Worm (Caenorhabditis elegans): ENCODE measurements around the gene T10C6.7.
"Not testable (repeated sequence)": the region's sequence is repeated elsewhere in the genome, so short reads cannot be mapped to it uniquely, and the experiment has no call there.

T10C6.7 gene

DNA sequence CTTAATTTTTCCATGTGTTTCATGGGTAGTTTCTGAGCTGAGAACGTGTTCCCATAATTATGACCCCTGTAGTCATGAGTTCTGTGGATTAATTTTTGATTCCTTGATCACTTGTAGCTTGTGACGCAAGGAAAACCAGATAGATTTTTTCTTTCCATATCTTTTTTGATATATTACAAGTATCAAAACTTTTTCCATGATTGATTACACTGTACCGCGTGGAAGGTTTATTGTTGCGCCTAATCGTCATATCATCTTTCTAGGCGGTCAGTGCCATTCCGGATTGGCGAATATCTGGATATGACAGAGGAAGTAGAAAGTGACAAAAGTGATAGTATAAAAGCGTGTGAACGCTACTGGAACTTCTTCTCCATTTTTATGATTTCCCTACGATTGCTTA lies 15.1 kb upstream of the T10C6.7 start, which contains the start of gene ZK285.2:
ZK285.2 (plus strand) TSS at position 301 of the 400 bp plus-strand sequence.
- no peak for TF ChIP-seq unc-62 (GFP tag; optimal IDR thresholded peaks at IDR 0.05)

DNA sequence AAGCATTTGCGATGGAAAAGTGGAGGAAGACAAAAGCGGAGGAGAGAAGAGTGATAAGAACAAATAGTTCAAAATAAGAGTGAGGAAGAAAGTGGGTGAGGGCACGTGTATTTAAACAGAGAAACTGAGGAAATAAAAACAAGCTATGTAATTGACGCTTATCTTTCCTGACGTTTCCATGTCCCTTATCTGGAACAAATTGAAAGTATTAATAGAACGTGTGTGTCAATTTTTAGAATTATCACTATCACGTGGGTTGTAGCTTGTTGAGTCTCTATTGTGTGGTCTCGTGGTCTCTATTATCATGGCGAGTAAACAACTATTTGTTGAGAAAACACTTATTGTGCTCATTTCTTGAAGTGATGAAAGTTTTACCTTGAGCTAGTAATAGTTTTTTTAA lies 14.3 kb upstream of the T10C6.7 start, which contains the start of gene T10C6.15:
T10C6.15 (minus strand) TSS at position 104 of the 400 bp plus-strand sequence.
- TF ChIP-seq unc-62 (GFP tag; optimal IDR thresholded peaks at IDR 0.05) = no peak

DNA sequence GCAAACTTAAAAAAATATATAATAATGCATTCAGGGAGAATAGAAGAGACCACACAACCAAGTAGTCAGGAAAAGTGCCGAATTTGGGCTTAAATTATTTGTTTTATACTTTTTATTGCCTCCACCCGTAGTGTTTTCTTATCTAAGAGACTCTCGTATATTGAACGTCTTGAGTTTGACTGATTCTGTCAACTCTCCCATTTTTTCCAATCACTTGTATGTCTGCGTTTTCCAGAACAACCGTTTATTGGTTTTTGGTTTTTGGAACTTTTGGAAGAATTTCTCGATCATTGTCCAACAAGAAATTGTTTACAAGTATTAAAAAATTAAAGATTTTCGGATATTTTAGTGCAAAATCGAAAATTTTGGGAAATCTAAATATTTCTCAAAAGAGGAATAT lies 12.2 kb upstream of the T10C6.7 start:
- TF ChIP-seq unc-62 (GFP tag; optimal IDR thresholded peaks at IDR 0.05) = no peak

DNA sequence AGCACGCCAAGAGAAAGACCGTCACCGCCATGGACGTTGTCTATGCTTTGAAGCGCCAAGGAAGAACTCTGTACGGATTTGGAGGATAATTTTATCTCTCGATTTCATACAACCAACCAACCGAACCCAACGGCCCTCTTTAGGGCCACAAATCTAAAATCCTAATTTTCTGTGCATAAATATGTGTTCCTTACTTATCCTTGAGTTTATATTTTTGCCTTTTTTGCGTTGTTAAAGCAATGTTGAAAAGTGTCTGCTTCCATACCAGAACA lies 11.2 kb upstream of the T10C6.7 start:
- TF ChIP-seq unc-62 (GFP tag; optimal IDR thresholded peaks at IDR 0.05) = no peak

DNA sequence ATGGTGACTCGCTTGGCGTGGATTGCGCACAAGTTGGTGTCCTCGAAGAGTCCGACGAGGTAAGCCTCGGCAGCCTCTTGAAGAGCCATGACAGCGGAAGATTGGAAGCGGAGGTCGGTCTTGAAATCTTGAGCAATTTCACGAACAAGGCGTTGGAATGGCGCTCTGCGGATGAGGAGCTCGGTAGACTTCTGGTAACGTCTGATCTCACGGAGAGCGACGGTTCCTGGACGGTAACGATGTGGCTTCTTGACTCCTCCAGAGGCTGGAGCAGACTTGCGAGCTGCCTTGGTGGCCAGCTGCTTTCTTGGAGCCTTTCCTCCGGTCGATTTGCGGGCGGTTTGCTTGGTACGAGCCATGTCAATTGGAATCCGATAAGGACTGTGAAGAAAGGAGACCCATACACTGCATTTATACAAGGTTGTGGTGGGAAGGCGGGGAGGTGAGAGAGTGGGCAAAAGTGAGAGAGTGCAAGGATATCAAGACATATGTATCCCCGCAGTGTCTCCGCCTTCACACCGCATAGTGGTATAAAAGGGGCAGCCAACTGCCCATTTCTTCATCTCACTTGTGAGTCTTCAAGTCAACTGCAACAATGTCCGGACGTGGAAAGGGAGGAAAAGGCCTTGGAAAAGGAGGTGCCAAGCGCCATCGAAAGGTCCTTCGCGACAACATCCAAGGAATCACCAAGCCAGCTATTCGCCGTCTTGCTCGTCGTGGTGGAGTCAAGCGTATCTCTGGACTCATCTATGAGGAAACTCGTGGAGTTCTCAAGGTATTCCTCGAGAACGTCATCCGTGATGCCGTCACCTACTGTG lies 10.6 kb upstream of the T10C6.7 start, which contains the start of the genes his-2 and his-1:
his-2 (minus strand) TSS at position 359 of the 818 bp plus-strand sequence.
his-1 (plus strand) TSS at position 596 of the 818 bp plus-strand sequence.
- TF ChIP-seq unc-62 (GFP tag; optimal IDR thresholded peaks at IDR 0.05) = not testable (repeated sequence)

DNA sequence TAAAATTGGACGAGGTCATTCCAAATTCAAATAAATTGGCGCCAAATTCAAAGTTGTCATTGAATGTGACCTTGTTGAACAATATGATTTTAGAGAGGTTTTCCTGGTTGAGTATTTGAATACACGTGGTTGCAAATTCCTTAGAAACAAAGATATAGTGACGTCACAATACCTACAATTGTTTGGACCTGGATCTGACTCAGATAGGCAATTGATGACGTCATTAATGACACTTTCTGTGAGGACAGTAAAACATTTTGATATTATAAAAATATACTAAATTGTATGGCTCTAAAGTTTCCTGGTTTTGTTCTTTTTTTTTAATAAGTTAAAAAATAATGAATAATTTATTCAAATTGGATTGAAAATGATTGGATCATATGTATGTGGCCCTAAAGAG lies 9.9 kb upstream of the T10C6.7 start:
- no peak for TF ChIP-seq unc-62 (GFP tag; optimal IDR thresholded peaks at IDR 0.05)

DNA sequence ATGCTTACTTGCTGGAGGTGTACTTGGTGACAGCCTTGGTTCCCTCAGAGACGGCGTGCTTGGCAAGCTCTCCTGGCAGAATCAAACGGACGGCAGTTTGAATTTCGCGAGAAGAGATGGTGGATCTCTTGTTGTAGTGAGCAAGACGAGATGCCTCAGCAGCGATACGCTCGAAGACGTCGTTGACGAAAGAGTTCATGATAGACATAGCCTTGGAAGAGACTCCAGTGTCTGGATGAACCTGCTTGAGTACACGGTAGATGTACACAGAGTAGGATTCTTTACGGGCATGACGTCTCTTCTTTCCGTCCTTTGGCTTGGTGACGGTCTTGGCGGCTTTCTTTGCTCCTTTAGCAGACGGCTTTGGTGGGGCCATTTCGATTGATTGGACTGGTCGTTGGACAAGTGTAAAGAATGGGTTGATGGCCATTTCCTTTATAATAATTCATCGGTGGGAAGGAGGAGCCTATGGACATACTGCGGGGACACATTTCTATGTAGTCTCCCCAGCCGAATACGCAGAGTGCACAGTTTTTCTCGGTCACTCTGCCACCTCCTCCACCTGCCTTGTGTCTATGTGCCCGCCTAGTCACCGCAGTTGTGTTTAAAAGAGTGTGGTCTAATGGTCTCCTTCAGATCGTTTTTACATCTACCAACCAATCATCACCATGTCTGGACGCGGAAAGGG lies 8.8 kb upstream of the T10C6.7 start, which contains the start of the genes his-4 and his-3:
his-4 (minus strand) TSS at position 376 of the 688 bp plus-strand sequence.
his-3 (plus strand) TSS at position 669 of the 688 bp plus-strand sequence.
- TF ChIP-seq unc-62 (GFP tag; optimal IDR thresholded peaks at IDR 0.05) = not testable (repeated sequence)

DNA sequence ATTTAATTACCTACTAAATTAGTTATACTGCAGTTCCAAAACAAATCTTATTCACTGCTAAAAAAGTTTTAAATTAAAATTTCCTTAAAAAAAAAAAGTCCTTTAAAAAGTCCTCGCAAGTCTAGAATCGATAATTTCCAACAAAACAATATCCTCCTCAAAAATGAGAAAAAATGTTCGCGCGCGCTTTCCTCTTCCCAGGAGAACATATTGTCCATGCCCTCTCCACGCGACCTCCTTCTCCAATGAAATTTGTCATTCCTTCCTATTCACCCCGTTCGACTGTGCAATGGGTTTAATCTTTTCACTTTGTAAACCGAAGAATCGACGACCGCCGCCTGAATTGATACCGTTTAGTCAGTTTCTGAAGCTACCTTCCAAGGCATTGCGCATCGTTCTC lies 4.7 kb upstream of the T10C6.7 start, which contains the start of gene T10C6.10:
T10C6.10 (plus strand) TSS at position 248 of the 400 bp plus-strand sequence.
- TF ChIP-seq unc-62 (GFP tag; optimal IDR thresholded peaks at IDR 0.05) = no peak

DNA sequence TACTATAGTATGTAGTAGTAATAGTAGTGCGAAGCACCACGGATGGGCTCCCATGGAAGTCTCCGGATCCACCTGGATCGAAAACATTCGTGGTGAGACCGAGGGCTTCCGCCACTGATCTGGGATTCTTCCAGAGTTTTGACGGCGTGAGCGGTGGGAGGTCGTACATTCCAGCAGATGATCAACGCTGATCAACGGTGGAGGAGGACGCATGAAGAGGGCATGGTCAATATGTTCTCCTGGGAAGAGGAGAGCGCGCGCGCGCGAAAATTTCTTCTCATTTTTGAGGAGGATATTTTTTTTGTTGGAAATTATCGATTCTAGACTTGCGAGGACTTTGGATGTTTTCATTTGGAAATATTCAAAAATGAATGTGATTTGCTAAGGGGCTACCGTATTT lies 2.0 kb upstream of the T10C6.7 start:
- no peak for TF ChIP-seq unc-62 (GFP tag; optimal IDR thresholded peaks at IDR 0.05)

DNA sequence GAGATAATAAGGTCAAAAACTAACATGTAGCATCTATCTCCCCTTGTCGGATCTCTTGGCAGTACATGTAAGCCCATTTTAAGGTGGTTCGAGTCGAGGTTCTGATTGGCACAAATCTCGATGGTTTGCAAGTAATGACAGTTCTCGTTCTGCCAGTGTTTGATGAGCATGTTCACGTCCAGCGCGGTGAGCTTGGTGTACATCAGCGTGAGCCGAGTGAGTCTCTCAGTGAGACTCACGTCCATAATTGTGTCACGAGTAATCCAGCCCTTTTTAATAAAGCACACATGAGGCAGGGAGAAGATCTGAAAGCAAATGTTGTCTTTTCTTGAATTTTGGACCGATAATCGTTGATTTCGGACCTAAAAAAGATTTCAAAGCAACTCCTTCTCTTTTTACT lies 1.2 kb upstream of the T10C6.7 start, which contains the start of gene T10C6.16:
T10C6.16 (minus strand) TSS at position 245 of the 400 bp plus-strand sequence.
- no peak for TF ChIP-seq unc-62 (GFP tag; optimal IDR thresholded peaks at IDR 0.05)

DNA sequence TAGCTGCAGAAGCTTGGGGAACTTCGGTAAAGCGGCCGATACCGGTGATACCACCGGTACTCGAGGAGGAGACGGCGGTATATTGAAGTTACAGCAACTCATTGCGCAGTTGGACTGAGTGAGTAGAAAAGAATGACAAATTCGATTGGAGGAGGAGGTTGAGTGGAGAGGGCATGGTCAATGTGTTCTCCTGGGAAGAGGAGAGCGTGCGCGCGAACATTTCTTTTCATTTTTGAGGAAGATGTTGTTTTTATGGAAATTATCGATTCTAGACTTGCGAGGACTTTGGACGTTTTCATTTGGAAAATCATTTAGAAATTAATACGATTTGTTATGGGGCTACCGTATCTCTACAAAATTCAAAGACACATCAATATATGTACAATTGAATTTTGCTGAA lies 2.3 kb downstream of the T10C6.7 start:
- no peak for TF ChIP-seq unc-62 (GFP tag; optimal IDR thresholded peaks at IDR 0.05)

DNA sequence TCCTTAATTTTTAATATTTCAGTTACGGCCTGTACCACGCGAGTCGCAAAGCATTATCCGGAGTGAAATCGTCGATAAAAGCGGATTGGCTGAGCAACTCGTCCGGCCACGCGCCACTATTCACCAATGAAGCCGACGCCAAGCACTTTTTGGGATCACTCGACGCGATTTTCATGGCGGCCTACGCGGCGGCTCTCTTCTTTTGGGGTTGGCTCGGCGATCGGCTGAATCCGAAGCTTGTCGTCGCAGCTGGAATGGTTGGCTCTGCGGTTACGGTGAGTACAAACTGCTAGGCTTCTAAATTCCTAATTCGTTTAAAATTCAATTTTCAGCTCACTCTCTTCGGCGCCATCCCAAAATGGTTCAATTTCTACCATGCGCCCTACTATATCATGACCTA lies 6.6 kb downstream of the T10C6.7 start:
- no peak for TF ChIP-seq unc-62 (GFP tag; optimal IDR thresholded peaks at IDR 0.05)

DNA sequence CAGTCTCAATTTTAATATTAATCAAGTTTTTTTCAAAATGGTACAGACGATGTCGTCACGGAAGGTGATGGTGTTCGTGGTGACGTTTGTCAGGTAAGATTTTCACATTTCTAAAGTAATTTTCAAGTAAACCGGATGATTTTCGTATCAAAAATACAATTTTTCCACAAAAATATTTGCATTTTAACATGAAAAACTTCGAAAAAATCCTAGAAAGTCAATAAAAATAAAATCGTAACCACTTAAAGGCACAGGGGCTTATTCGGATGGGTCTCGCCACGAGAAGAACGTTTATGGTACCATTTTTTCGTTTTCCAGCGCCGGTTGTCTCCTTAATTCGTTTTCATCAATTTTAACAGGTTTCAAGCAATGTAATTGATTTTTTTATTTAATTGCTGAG lies 7.2 kb downstream of the T10C6.7 start, which contains the start of gene T10C6.6:
T10C6.6 (plus strand) TSS at position 27 of the 400 bp plus-strand sequence.
- no peak for TF ChIP-seq unc-62 (GFP tag; optimal IDR thresholded peaks at IDR 0.05)

DNA sequence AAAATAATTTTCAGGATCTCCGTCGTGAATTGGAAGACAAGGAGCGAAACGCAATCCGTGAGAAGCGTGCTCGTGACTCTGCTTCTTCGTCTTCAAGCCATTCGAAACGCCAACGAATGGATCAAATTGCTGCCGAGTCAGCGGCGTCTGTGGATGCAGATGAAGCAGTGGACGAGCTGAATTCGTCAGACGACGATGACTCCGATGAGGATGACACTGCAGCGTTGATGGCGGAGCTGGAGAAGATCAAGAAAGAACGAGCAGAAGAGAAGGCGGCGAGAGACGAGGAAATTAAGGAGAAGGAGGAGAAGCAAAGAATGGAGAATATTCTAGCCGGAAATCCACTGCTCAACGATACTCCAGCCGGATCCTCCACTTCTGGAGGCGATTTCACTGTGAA lies 8.0 kb downstream of the T10C6.7 start:
- no peak for TF ChIP-seq unc-62 (GFP tag; optimal IDR thresholded peaks at IDR 0.05)

DNA sequence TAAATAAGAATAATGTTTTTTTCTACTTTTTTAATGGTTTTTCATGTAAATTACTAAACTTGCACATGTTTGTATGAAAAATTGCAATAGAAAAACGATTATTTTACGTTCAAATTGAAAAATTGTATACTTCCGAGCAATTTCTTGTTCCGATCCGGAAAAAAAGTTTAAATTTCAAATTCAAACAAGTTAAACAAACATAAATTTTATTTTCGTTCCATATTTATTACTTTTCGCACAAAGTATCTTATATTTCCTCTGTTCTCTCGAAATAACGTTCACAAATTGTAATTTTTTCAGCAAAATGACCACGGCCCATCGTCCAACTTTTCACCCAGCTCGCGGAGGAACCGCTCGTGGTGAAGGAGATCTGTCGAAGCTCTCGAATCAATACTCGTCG lies 8.5 kb downstream of the T10C6.7 start, which contains the start of gene cwc-15:
cwc-15 (plus strand) TSS at position 301 of the 400 bp plus-strand sequence.
- TF ChIP-seq unc-62 (GFP tag; optimal IDR thresholded peaks at IDR 0.05) = no peak

DNA sequence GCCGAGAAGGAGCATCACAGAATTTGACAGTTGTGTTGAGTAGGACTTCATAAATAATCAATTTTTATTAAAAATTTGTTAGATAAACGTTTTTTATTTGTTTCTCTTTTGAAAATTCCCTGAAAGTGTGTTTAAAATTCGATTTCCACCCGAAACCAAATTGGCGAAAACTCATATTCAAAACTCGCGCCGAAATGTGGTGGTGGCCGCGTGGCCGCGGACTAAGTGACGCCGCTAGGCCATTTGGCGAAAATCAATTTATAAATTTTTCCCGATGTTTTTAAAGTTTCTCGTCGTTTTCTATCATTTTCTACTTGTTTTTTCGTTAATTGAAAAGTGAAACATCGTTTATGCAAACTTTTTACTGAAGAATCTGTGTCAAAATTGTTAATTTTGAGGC lies 8.9 kb downstream of the T10C6.7 start:
- no peak for TF ChIP-seq unc-62 (GFP tag; optimal IDR thresholded peaks at IDR 0.05)
